Worm (Caenorhabditis elegans) whole organism, L2 larva: ENCODE measurements around the gene F18A12.2.

Experiments used
- sem-4 ChIP-seq: fragments of 150-350 bp; optimal IDR thresholded peaks from 2 replicates; lab custom pipeline; 2014; ENCODE audit warnings: missing biosample characterization, missing genetic modification reagents, missing genetic modification characterization
- skn-1 ChIP-seq: sonication (generic microtip); optimal IDR thresholded peaks from 2 replicates; lab custom pipeline; 2017; ENCODE audit warnings: missing biosample characterization, missing genetic modification characterization
- unc-62 ChIP-seq: fragments of 150-350 bp; optimal IDR thresholded peaks from 2 replicates; lab custom pipeline; 2014; ENCODE audit warnings: missing biosample characterization, missing genetic modification reagents, missing genetic modification characterization

ce11 chrII:3441377-3441776 lies 26.7 kb downstream of the F18A12.2 start, which contains the start of gene C16C8.27:
- TF ChIP-seq sem-4 (tag; lab: Kevin White, UChicago) (no peak), skn-1 (tag; lab: Kevin White, UChicago) (no peak), unc-62 (GFP tag; lab: Kevin White, UChicago) (no peak)
